Worm (Caenorhabditis elegans) whole organism, L3 larva: ENCODE data around the gene riok-3.

Experiments
- R02D3.7 ChIP-seq: fragments of 150-350 bp; optimal IDR thresholded peaks from 2 replicates; lab custom pipeline; 2014; ENCODE audit warnings: missing biosample characterization, missing genetic modification characterization
- ZK546.5 ChIP-seq: sonication (generic microtip); optimal IDR thresholded peaks from 2 replicates; lab custom pipeline; 2017; ENCODE audit warnings: missing biosample characterization, missing genetic modification characterization
- aly-2 ChIP-seq: fragments of 150-350 bp; optimal IDR thresholded peaks from 2 replicates; lab custom pipeline; 2014; ENCODE audit warnings: missing biosample characterization, missing genetic modification characterization
- ama-1 ChIP-seq: fragments of 150-350 bp; optimal IDR thresholded peaks from 2 replicates; lab custom pipeline; 2018
- ceh-16 ChIP-seq: sonication (generic microtip); optimal IDR thresholded peaks from 2 replicates; lab custom pipeline; 2017; ENCODE audit warnings: missing biosample characterization, missing genetic modification characterization
- ceh-28 ChIP-seq: fragments of 150-350 bp; optimal IDR thresholded peaks from 2 replicates; lab custom pipeline; 2014; ENCODE audit warnings: missing biosample characterization, missing genetic modification reagents, missing genetic modification characterization
- ceh-9 ChIP-seq: sonication (generic microtip); optimal IDR thresholded peaks from 2 replicates; lab custom pipeline; 2018; ENCODE audit warnings: missing biosample characterization, missing genetic modification characterization
- daf-12 ChIP-seq: fragments of 150-350 bp; optimal IDR thresholded peaks from 2 replicates; lab custom pipeline; 2014; ENCODE audit warnings: missing biosample characterization, missing genetic modification reagents, missing genetic modification characterization
- egl-5 ChIP-seq: fragments of 150-350 bp; optimal IDR thresholded peaks from 2 replicates; lab custom pipeline; 2017; ENCODE audit warnings: missing biosample characterization, missing genetic modification reagents, missing genetic modification characterization, inconsistent platforms
- elt-1 ChIP-seq: fragments of 150-350 bp; optimal IDR thresholded peaks from 2 replicates; lab custom pipeline; 2014; ENCODE audit warnings: missing biosample characterization, missing genetic modification characterization
- elt-2 ChIP-seq: sonication (generic microtip); optimal IDR thresholded peaks from 2 replicates; lab custom pipeline; 2016; ENCODE audit warnings: missing genetic modification reagents, mild to moderate bottlenecking, missing genetic modification characterization, missing compliant biosample characterization
- elt-3 ChIP-seq, 3 experiments: fragments of 150-350 bp in 1 of 3; sonication (generic microtip) in 2 of 3; optimal IDR thresholded peaks; 2 replicates in 2 of 3; 4 replicates in 1 of 3; lab custom pipeline; 2014 to 2017; ENCODE audit warnings: missing biosample characterization in 3 of 3, missing genetic modification characterization in 3 of 3
- eor-1 ChIP-seq, 2 experiments: fragments of 150-350 bp; optimal IDR thresholded peaks; 2 replicates each; lab custom pipeline; 2014 to 2018; ENCODE audit warnings: missing biosample characterization in 2 of 2, missing genetic modification characterization in 2 of 2
- fkh-10 ChIP-seq: sonication (generic microtip); optimal IDR thresholded peaks from 2 replicates; lab custom pipeline; 2017; ENCODE audit warnings: missing biosample characterization, missing genetic modification reagents, missing genetic modification characterization
- fkh-2 ChIP-seq: fragments of 150-350 bp; optimal IDR thresholded peaks from 2 replicates; lab custom pipeline; 2014; ENCODE audit warnings: missing biosample characterization, missing genetic modification reagents, missing genetic modification characterization
- fos-1 ChIP-seq: fragments of 150-350 bp; optimal IDR thresholded peaks from 2 replicates; lab custom pipeline; 2014; ENCODE audit warnings: missing biosample characterization, missing genetic modification characterization
- jun-1 ChIP-seq: fragments of 150-350 bp; optimal IDR thresholded peaks from 2 replicates; lab custom pipeline; 2014; ENCODE audit warnings: missing biosample characterization, missing genetic modification reagents, missing genetic modification characterization
- lin-15B ChIP-seq: fragments of 150-350 bp; optimal IDR thresholded peaks from 2 replicates; lab custom pipeline; 2014; ENCODE audit warnings: missing biosample characterization, missing genetic modification characterization
- lsy-12 ChIP-seq: sonication (generic microtip); optimal IDR thresholded peaks from 2 replicates; lab custom pipeline; 2016; ENCODE audit warnings: mild to moderate bottlenecking, missing genetic modification characterization, missing compliant biosample characterization
- mdl-1 ChIP-seq: fragments of 150-350 bp; optimal IDR thresholded peaks from 2 replicates; lab custom pipeline; 2014; ENCODE audit warnings: missing biosample characterization, missing genetic modification characterization
- mml-1 ChIP-seq: fragments of 150-350 bp; sonication (generic microtip); optimal IDR thresholded peaks from 3 replicates; lab custom pipeline; 2014; ENCODE audit warnings: missing biosample characterization, missing genetic modification characterization
- nfya-1 ChIP-seq: sonication (generic microtip); optimal IDR thresholded peaks from 2 replicates; lab custom pipeline; 2017; ENCODE audit warnings: missing genetic modification characterization, mild to moderate bottlenecking, missing compliant biosample characterization, antibody characterized with exemption, moderate library complexity; ENCODE audit not compliant: insufficient read depth
- nhr-11 ChIP-seq: fragments of 150-350 bp; optimal IDR thresholded peaks from 2 replicates; lab custom pipeline; 2014; ENCODE audit warnings: missing biosample characterization, missing genetic modification characterization
- nhr-23 ChIP-seq: fragments of 150-350 bp; optimal IDR thresholded peaks from 2 replicates; lab custom pipeline; 2014; ENCODE audit warnings: missing biosample characterization, missing genetic modification reagents, missing genetic modification characterization
- nhr-25 ChIP-seq: sonication (generic microtip); optimal IDR thresholded peaks from 2 replicates; lab custom pipeline; 2017; ENCODE audit warnings: missing biosample characterization, missing genetic modification characterization
- nhr-28 ChIP-seq: fragments of 150-350 bp; optimal IDR thresholded peaks from 2 replicates; lab custom pipeline; 2014; ENCODE audit warnings: missing biosample characterization, missing genetic modification characterization
- nhr-43 ChIP-seq: sonication (generic microtip); optimal IDR thresholded peaks from 2 replicates; lab custom pipeline; 2016; ENCODE audit warnings: mild to moderate bottlenecking, missing genetic modification characterization, missing compliant biosample characterization; ENCODE audit not compliant: poor library complexity, severe bottlenecking
- nhr-76 ChIP-seq: fragments of 150-350 bp; sonication (generic microtip); optimal IDR thresholded peaks from 5 replicates; lab custom pipeline; 2014; ENCODE audit warnings: missing biosample characterization, missing genetic modification characterization
- nhr-77 ChIP-seq: fragments of 150-350 bp; optimal IDR thresholded peaks from 2 replicates; lab custom pipeline; 2014; ENCODE audit warnings: missing biosample characterization, missing genetic modification characterization
- pha-4 ChIP-seq: fragments of 150-350 bp; optimal IDR thresholded peaks from 2 replicates; lab custom pipeline; 2014; ENCODE audit warnings: missing biosample characterization, missing genetic modification reagents, missing genetic modification characterization
- pqm-1 ChIP-seq: fragments of 150-350 bp; optimal IDR thresholded peaks from 2 replicates; lab custom pipeline; 2017; ENCODE audit warnings: missing biosample characterization, missing genetic modification characterization, inconsistent platforms
- sea-2 ChIP-seq: fragments of 150-350 bp; sonication (generic microtip); optimal IDR thresholded peaks from 4 replicates; lab custom pipeline; 2014; ENCODE audit warnings: missing biosample characterization, missing genetic modification reagents, missing genetic modification characterization
- skn-1 ChIP-seq: fragments of 150-350 bp; optimal IDR thresholded peaks from 2 replicates; lab custom pipeline; 2014; ENCODE audit warnings: missing biosample characterization, missing genetic modification characterization
- tbx-2 ChIP-seq: sonication (generic microtip); optimal IDR thresholded peaks from 2 replicates; lab custom pipeline; 2016; ENCODE audit warnings: mild to moderate bottlenecking, missing genetic modification characterization, missing compliant biosample characterization
- unc-39 ChIP-seq: sonication (generic microtip); optimal IDR thresholded peaks from 4 replicates; lab custom pipeline; 2017; ENCODE audit warnings: missing biosample characterization, missing genetic modification characterization
- unc-62 ChIP-seq: fragments of 150-350 bp; sonication (generic microtip); optimal IDR thresholded peaks from 4 replicates; lab custom pipeline; 2014; ENCODE audit warnings: missing biosample characterization, missing genetic modification reagents, missing genetic modification characterization
- ztf-11 ChIP-seq: fragments of 150-350 bp; optimal IDR thresholded peaks from 2 replicates; lab custom pipeline; 2014; ENCODE audit warnings: missing biosample characterization, missing genetic modification characterization
- ztf-4 ChIP-seq: fragments of 150-350 bp; optimal IDR thresholded peaks from 2 replicates; lab custom pipeline; 2014; ENCODE audit warnings: missing biosample characterization, missing genetic modification characterization

riok-3 gene

ce11 chrIII:9825073-9825828 is 20.4 kb upstream of the riok-3 start, which contains the start of gene ZK632.9:
TSS of gene ZK632.9 (minus strand) at chrIII:9825432.
- TF ChIP-seq ceh-28 (peak; percentile 31), lin-15B (no peak), elt-2 (tag; lab: Kevin White, UChicago) (peak; percentile 28), R02D3.7 (tag; lab: Kevin White, UChicago) (no peak), nfya-1 (tag; lab: Kevin White, UChicago) (peak; percentile 21), ztf-4 (tag; lab: Kevin White, UChicago) (peak; percentile 13), ama-1 (lab: Kevin White, UChicago) (peak; percentile 57)

DNA sequence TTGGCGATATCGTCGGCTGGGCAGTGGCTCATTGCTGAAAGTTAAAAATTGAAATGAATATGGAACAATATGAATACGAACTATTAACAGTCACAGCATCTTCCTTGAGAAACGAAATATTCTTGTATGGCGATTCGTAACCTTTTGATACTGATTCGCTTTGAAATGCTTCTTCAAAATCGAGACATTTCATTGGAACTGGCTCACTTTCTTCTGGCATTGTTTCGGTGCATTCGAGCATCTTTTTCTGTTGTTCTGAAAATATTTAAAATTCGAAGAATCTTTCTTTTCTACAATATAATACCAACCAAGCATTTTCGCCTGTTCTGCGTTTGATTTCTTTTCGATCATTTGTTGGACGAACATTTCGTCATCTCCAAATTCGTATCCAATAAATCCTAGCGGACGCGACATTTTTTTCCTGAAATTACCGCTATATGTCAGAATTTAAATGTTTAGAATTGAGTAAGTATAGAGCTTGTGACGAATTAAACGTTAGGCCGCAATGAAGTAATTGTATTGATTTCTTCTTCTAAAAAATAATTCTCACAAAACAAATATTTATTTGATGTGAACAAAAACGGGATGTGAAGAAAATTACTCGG is 19.6 kb upstream of the riok-3 start, which contains the start of gene lin-52:
Gene lin-52 (minus strand): TSS at position 421 of the 605 bp plus-strand sequence.
- peak; percentile 82 for TF ChIP-seq ama-1 (lab: Kevin White, UChicago)
- TF ChIP-seq pha-4 = peak; percentile 31
- TF ChIP-seq daf-12 (tag; lab: Kevin White, UChicago) = no peak
- TF ChIP-seq elt-2 (tag; lab: Kevin White, UChicago) = peak; percentile 7
- TF ChIP-seq nhr-43 (tag; lab: Kevin White, UChicago) = peak; percentile 15
- TF ChIP-seq, all 47 proteins: peak for 4

DNA sequence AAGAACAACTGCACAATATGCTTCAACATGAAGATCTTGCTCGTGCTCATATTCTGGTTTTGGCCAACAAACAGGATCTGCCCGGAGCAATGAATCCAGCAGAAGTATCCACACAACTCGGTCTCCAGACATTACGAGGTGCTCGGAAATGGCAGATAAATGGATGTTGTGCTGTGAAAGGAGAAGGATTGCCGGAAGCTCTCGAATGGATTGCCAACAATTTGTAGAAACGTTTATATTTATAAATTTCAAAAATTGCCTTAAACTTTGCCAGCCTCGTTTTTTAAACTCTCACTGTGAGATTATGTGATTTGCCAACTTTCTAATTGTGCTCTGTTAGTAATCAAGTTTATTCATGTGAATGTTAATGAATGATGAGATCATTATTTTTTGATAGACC is 18.9 kb upstream of the riok-3 start:
- no peak for TF ChIP-seq pqm-1 (tag; lab: Kevin White, UChicago)
- TF ChIP-seq mml-1 (tag; lab: Kevin White, UChicago) = no peak
- no peak for TF ChIP-seq aly-2 (tag; lab: Kevin White, UChicago)
- TF ChIP-seq ceh-16 (tag; lab: Kevin White, UChicago) = no peak
- TF ChIP-seq elt-3 (tag; optimal IDR thresholded peaks at IDR 0.05; lab: Kevin White, UChicago) = no peak
- no peak for TF ChIP-seq nhr-43 (tag; lab: Kevin White, UChicago)
- no peak for TF ChIP-seq fkh-10 (GFP tag; lab: Kevin White, UChicago)
- no peak for TF ChIP-seq tbx-2 (tag; lab: Kevin White, UChicago)
- no peak for TF ChIP-seq R02D3.7 (tag; lab: Kevin White, UChicago)
- TF ChIP-seq ceh-9 (tag; lab: Kevin White, UChicago) = no peak
- TF ChIP-seq nhr-23 (tag; lab: Kevin White, UChicago) = no peak

DNA sequence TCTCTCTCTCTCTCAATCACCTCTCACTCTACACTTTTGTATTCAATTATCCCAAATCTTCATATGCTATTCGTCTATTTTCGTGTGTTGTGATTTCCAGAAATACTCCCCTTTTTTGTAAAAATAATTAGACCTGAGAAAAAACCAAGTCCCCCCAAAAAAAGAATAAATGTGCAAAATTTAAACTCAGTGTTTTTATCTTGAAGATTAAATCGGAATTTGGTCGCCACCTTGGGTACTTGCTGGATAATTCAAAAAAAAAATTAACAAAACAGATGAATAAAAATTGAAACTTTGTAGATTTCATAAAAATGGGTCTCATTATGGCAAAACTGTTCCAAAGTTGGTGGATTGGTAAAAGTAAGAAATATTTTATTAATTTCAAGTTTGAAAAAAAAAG is 18.1 kb upstream of the riok-3 start, which contains the start of gene arl-5:
Gene arl-5 (plus strand): TSS at position 301 of the 400 bp plus-strand sequence.
- no peak for TF ChIP-seq fkh-2 (tag; lab: Kevin White, UChicago)
- no peak for TF ChIP-seq lsy-12 (tag; lab: Kevin White, UChicago)
- no peak for TF ChIP-seq fos-1 (tag; lab: Kevin White, UChicago)
- no peak for TF ChIP-seq egl-5 (tag; lab: Kevin White, UChicago)
- no peak for TF ChIP-seq ceh-9 (tag; lab: Kevin White, UChicago)
- no peak for TF ChIP-seq nhr-76
- no peak for TF ChIP-seq nhr-28 (tag; lab: Kevin White, UChicago)
- TF ChIP-seq daf-12 (tag; lab: Kevin White, UChicago) = no peak
- no peak for TF ChIP-seq ZK546.5 (tag; lab: Kevin White, UChicago)
- no peak for TF ChIP-seq nhr-25
- no peak for TF ChIP-seq sea-2 (GFP tag; lab: Kevin White, UChicago)
- TF ChIP-seq mdl-1 (tag; lab: Kevin White, UChicago) = no peak
- no peak for TF ChIP-seq tbx-2 (tag; lab: Kevin White, UChicago)
- no peak for TF ChIP-seq aly-2 (tag; lab: Kevin White, UChicago)
- TF ChIP-seq ztf-4 (tag; lab: Kevin White, UChicago) = no peak
- TF ChIP-seq elt-2 (tag; lab: Kevin White, UChicago) = no peak

DNA sequence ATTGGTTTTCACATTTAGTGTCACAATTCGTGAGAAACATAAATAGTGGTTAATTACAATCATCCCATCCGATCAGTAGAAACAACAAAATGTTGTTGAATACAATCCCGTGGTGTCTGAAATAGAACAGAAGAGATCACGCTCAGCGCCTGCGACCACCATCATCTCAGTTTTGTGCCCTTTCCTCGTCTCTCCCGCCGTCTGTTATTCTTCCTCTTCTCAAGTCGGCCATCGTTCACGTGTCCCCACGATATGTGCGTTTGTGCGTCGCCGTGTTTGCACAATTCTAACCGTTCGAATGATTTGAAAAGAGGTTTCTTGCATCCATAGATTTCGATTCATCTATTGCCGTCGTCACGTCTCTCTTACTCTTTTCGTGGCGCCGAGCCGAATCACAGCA is 14.0 kb upstream of the riok-3 start, which contains the start of gene panl-3:
Gene panl-3 (plus strand): TSS at position 294 of the 400 bp plus-strand sequence.
- TF ChIP-seq nhr-25 = peak; percentile 79
- TF ChIP-seq nhr-11 = no peak
- TF ChIP-seq egl-5 (tag; lab: Kevin White, UChicago) = peak; percentile 78
- TF ChIP-seq elt-3 (tag; optimal IDR thresholded peaks at IDR 0.05; lab: Kevin White, UChicago) = no peak
- TF ChIP-seq nhr-43 (tag; lab: Kevin White, UChicago) = peak; percentile 14
- no peak for TF ChIP-seq eor-1 (tag; optimal IDR thresholded peaks at IDR 0.05; lab: Kevin White, UChicago)
- TF ChIP-seq pha-4 = peak; percentile 48
- TF ChIP-seq nfya-1 (tag; lab: Kevin White, UChicago) = peak; percentile 74
- TF ChIP-seq ZK546.5 (tag; lab: Kevin White, UChicago) = no peak
- TF ChIP-seq nhr-77 (tag; lab: Kevin White, UChicago) = no peak
- no peak for TF ChIP-seq skn-1 (tag; lab: Kevin White, UChicago)
- TF ChIP-seq tbx-2 (tag; lab: Kevin White, UChicago) = no peak
- TF ChIP-seq elt-2 (tag; lab: Kevin White, UChicago) = peak; percentile 26
- no peak for TF ChIP-seq fkh-2 (tag; lab: Kevin White, UChicago)
- no peak for TF ChIP-seq unc-62 (GFP tag; lab: Kevin White, UChicago)
- no peak for TF ChIP-seq ceh-16 (tag; lab: Kevin White, UChicago)
- TF ChIP-seq jun-1 (tag; lab: Kevin White, UChicago) = no peak
- peak; percentile 47 for TF ChIP-seq mml-1 (tag; lab: Kevin White, UChicago)
- no peak for TF ChIP-seq ztf-11
- peak; percentile 27 for TF ChIP-seq elt-1 (tag; lab: Kevin White, UChicago)
- TF ChIP-seq lin-15B = peak; percentile 56
- TF ChIP-seq ama-1 (lab: Kevin White, UChicago) = peak; percentile 60
- TF ChIP-seq unc-39 (tag; lab: Kevin White, UChicago) = no peak
- TF ChIP-seq mdl-1 (tag; lab: Kevin White, UChicago) = peak; percentile 36
- TF ChIP-seq R02D3.7 (tag; lab: Kevin White, UChicago) = no peak
- no peak for TF ChIP-seq ztf-4 (tag; lab: Kevin White, UChicago)
